Worm (Caenorhabditis elegans): ENCODE measurements around the gene Y25C1A.7.

DNA sequence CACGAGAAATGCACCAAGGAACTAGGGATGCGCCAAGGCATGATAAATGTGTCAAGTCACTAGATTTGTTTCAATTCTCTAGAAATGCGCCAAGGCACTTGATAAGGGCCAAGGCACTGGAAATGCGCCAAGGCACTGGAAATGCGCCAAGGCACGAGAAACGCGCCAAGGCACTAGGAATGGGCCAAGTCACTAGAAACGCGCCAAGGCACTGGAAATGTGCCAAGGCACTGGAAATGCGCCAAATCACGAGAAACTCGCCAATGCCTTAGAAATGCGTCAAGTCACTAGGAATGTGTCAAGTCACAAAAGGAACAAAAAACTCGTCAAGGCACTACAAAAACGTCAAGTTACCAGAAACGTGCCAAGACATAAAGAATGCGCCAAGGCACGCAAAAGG, 34.5 kb downstream of the Y25C1A.7 start:
- TF ChIP-seq lsy-2 (tag; optimal IDR thresholded peaks at IDR 0.05) (no peak), ama-1 (optimal IDR thresholded peaks at IDR 0.05) (no peak), zag-1 (tag; optimal IDR thresholded peaks at IDR 0.05) (no peak), unc-62 (GFP tag; optimal IDR thresholded peaks at IDR 0.05) (no peak), fos-1 (tag; optimal IDR thresholded peaks at IDR 0.05) (no peak), ztf-4 (tag; optimal IDR thresholded peaks at IDR 0.05) (no peak), nhr-12 (tag; optimal IDR thresholded peaks at IDR 0.05) (no peak), R02D3.7 (tag; optimal IDR thresholded peaks at IDR 0.05) (no peak), ZK546.5 (tag; optimal IDR thresholded peaks at IDR 0.05) (no peak)
